Worm (Caenorhabditis elegans) whole organism, L3 larva: ENCODE measurements around the gene str-231.

Experiments used
- R02D3.7 ChIP-seq: fragments of 150-350 bp; optimal IDR thresholded peaks from 2 replicates; lab custom pipeline; 2014; ENCODE audit warnings: missing biosample characterization, missing genetic modification characterization
- aly-2 ChIP-seq: fragments of 150-350 bp; optimal IDR thresholded peaks from 2 replicates; lab custom pipeline; 2014; ENCODE audit warnings: missing biosample characterization, missing genetic modification characterization
- ceh-16 ChIP-seq: sonication (generic microtip); optimal IDR thresholded peaks from 2 replicates; lab custom pipeline; 2017; ENCODE audit warnings: missing biosample characterization, missing genetic modification characterization
- ceh-28 ChIP-seq: fragments of 150-350 bp; optimal IDR thresholded peaks from 2 replicates; lab custom pipeline; 2014; ENCODE audit warnings: missing biosample characterization, missing genetic modification reagents, missing genetic modification characterization
- ceh-82 ChIP-seq: fragments of 150-350 bp; optimal IDR thresholded peaks from 2 replicates; lab custom pipeline; 2014; ENCODE audit warnings: missing biosample characterization, missing genetic modification characterization
- ceh-9 ChIP-seq: sonication (generic microtip); optimal IDR thresholded peaks from 2 replicates; lab custom pipeline; 2018; ENCODE audit warnings: missing biosample characterization, missing genetic modification characterization
- daf-12 ChIP-seq: fragments of 150-350 bp; optimal IDR thresholded peaks from 2 replicates; lab custom pipeline; 2014; ENCODE audit warnings: missing biosample characterization, missing genetic modification reagents, missing genetic modification characterization
- egl-27 ChIP-seq: sonication (generic microtip); optimal IDR thresholded peaks from 4 replicates; lab custom pipeline; 2017; ENCODE audit warnings: missing biosample characterization, missing genetic modification reagents, missing genetic modification characterization
- egl-5 ChIP-seq: fragments of 150-350 bp; optimal IDR thresholded peaks from 2 replicates; lab custom pipeline; 2017; ENCODE audit warnings: missing biosample characterization, missing genetic modification reagents, missing genetic modification characterization, inconsistent platforms
- elt-1 ChIP-seq: fragments of 150-350 bp; optimal IDR thresholded peaks from 2 replicates; lab custom pipeline; 2014; ENCODE audit warnings: missing biosample characterization, missing genetic modification characterization
- elt-2 ChIP-seq: sonication (generic microtip); optimal IDR thresholded peaks from 2 replicates; lab custom pipeline; 2016; ENCODE audit warnings: missing genetic modification reagents, mild to moderate bottlenecking, missing genetic modification characterization, missing compliant biosample characterization
- elt-3 ChIP-seq, 3 experiments: fragments of 150-350 bp in 1 of 3; sonication (generic microtip) in 2 of 3; optimal IDR thresholded peaks; 2 replicates in 2 of 3; 4 replicates in 1 of 3; lab custom pipeline; 2014 to 2017; ENCODE audit warnings: missing biosample characterization in 3 of 3, missing genetic modification characterization in 3 of 3
- fkh-10 ChIP-seq: sonication (generic microtip); optimal IDR thresholded peaks from 2 replicates; lab custom pipeline; 2017; ENCODE audit warnings: missing biosample characterization, missing genetic modification reagents, missing genetic modification characterization
- fkh-2 ChIP-seq: fragments of 150-350 bp; optimal IDR thresholded peaks from 2 replicates; lab custom pipeline; 2014; ENCODE audit warnings: missing biosample characterization, missing genetic modification reagents, missing genetic modification characterization
- hmg-11 ChIP-seq: sonication (generic microtip); optimal IDR thresholded peaks from 2 replicates; lab custom pipeline; 2016; ENCODE audit warnings: missing genetic modification characterization, missing compliant biosample characterization
- jun-1 ChIP-seq: fragments of 150-350 bp; optimal IDR thresholded peaks from 2 replicates; lab custom pipeline; 2014; ENCODE audit warnings: missing biosample characterization, missing genetic modification reagents, missing genetic modification characterization
- lin-15B ChIP-seq: fragments of 150-350 bp; optimal IDR thresholded peaks from 2 replicates; lab custom pipeline; 2014; ENCODE audit warnings: missing biosample characterization, missing genetic modification characterization
- lin-39 ChIP-seq: fragments of 150-350 bp; optimal IDR thresholded peaks from 2 replicates; lab custom pipeline; 2018; ENCODE audit warnings: missing biosample characterization, missing genetic modification reagents, missing genetic modification characterization
- lsy-12 ChIP-seq: sonication (generic microtip); optimal IDR thresholded peaks from 2 replicates; lab custom pipeline; 2016; ENCODE audit warnings: mild to moderate bottlenecking, missing genetic modification characterization, missing compliant biosample characterization
- mdl-1 ChIP-seq: fragments of 150-350 bp; optimal IDR thresholded peaks from 2 replicates; lab custom pipeline; 2014; ENCODE audit warnings: missing biosample characterization, missing genetic modification characterization
- nfya-1 ChIP-seq: sonication (generic microtip); optimal IDR thresholded peaks from 2 replicates; lab custom pipeline; 2017; ENCODE audit warnings: missing genetic modification characterization, mild to moderate bottlenecking, missing compliant biosample characterization, antibody characterized with exemption, moderate library complexity; ENCODE audit not compliant: insufficient read depth
- nhr-12 ChIP-seq: fragments of 150-350 bp; optimal IDR thresholded peaks from 2 replicates; lab custom pipeline; 2014; ENCODE audit warnings: missing biosample characterization, missing genetic modification characterization
- nhr-23 ChIP-seq: fragments of 150-350 bp; optimal IDR thresholded peaks from 2 replicates; lab custom pipeline; 2014; ENCODE audit warnings: missing biosample characterization, missing genetic modification reagents, missing genetic modification characterization
- nhr-25 ChIP-seq: sonication (generic microtip); optimal IDR thresholded peaks from 2 replicates; lab custom pipeline; 2017; ENCODE audit warnings: missing biosample characterization, missing genetic modification characterization
- nhr-28 ChIP-seq: fragments of 150-350 bp; optimal IDR thresholded peaks from 2 replicates; lab custom pipeline; 2014; ENCODE audit warnings: missing biosample characterization, missing genetic modification characterization
- nhr-67 ChIP-seq: fragments of 150-350 bp; optimal IDR thresholded peaks from 2 replicates; lab custom pipeline; 2014; ENCODE audit warnings: missing biosample characterization, missing genetic modification characterization
- nhr-76 ChIP-seq: fragments of 150-350 bp; sonication (generic microtip); optimal IDR thresholded peaks from 5 replicates; lab custom pipeline; 2014; ENCODE audit warnings: missing biosample characterization, missing genetic modification characterization
- nhr-77 ChIP-seq: fragments of 150-350 bp; optimal IDR thresholded peaks from 2 replicates; lab custom pipeline; 2014; ENCODE audit warnings: missing biosample characterization, missing genetic modification characterization
- pha-4 ChIP-seq: fragments of 150-350 bp; optimal IDR thresholded peaks from 2 replicates; lab custom pipeline; 2014; ENCODE audit warnings: missing biosample characterization, missing genetic modification reagents, missing genetic modification characterization
- pqm-1 ChIP-seq: fragments of 150-350 bp; optimal IDR thresholded peaks from 2 replicates; lab custom pipeline; 2017; ENCODE audit warnings: missing biosample characterization, missing genetic modification characterization, inconsistent platforms
- sea-2 ChIP-seq: fragments of 150-350 bp; sonication (generic microtip); optimal IDR thresholded peaks from 4 replicates; lab custom pipeline; 2014; ENCODE audit warnings: missing biosample characterization, missing genetic modification reagents, missing genetic modification characterization
- skn-1 ChIP-seq: fragments of 150-350 bp; optimal IDR thresholded peaks from 2 replicates; lab custom pipeline; 2014; ENCODE audit warnings: missing biosample characterization, missing genetic modification characterization
- snpc-4 ChIP-seq: fragments of 150-350 bp; optimal IDR thresholded peaks from 2 replicates; lab custom pipeline; 2014; ENCODE audit warnings: missing biosample characterization, missing genetic modification characterization
- unc-39 ChIP-seq: sonication (generic microtip); optimal IDR thresholded peaks from 4 replicates; lab custom pipeline; 2017; ENCODE audit warnings: missing biosample characterization, missing genetic modification characterization
- unc-62 ChIP-seq: fragments of 150-350 bp; sonication (generic microtip); optimal IDR thresholded peaks from 4 replicates; lab custom pipeline; 2014; ENCODE audit warnings: missing biosample characterization, missing genetic modification reagents, missing genetic modification characterization
- zag-1 ChIP-seq: fragments of 150-350 bp; optimal IDR thresholded peaks from 2 replicates; lab custom pipeline; 2014; ENCODE audit warnings: missing biosample characterization, missing genetic modification characterization
- ztf-4 ChIP-seq: fragments of 150-350 bp; optimal IDR thresholded peaks from 2 replicates; lab custom pipeline; 2014; ENCODE audit warnings: missing biosample characterization, missing genetic modification characterization

The str-231 gene

ce11 chrV:16032761-16033160, 25.4 kb upstream of the str-231 start, which contains the start of gene T10C6.16:
T10C6.16 (minus strand) TSS chrV:16033005.
- TF ChIP-seq egl-27 (tag; lab: Kevin White, UChicago) (no peak), jun-1 (tag; lab: Kevin White, UChicago) (no peak), ztf-4 (tag; lab: Kevin White, UChicago) (no peak), sea-2 (GFP tag; lab: Kevin White, UChicago) (no peak), ceh-28 (tag; lab: Kevin White, UChicago) (no peak), ceh-82 (no peak), aly-2 (tag; lab: Kevin White, UChicago) (no peak), unc-39 (tag; lab: Kevin White, UChicago) (no peak), elt-3 (tag; optimal IDR thresholded peaks at IDR 0.05; lab: Kevin White, UChicago) (no peak), fkh-10 (GFP tag; lab: Kevin White, UChicago) (no peak), nhr-77 (tag; lab: Kevin White, UChicago) (no peak), R02D3.7 (tag; lab: Kevin White, UChicago) (no peak)

DNA sequence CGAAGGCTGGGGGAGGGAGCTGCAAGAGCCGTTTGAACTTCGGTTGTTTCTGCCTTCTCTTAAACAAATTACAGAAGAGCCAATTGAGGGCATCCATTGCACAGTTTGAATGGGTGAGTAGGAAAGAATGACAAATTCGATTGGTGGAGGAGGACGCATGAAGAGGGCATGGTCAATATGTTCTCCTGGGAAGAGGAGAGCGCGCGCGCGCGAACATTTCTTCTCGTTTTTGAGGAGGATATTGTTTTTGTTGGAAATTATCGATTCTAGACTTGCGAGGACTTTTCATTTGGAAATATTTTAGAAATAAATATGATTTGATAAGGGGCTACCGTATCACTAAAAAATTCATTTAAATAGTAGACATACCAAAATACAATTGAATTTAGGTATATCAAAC, 24.2 kb upstream of the str-231 start, which contains the start of gene T10C6.7:
Gene T10C6.7, minus strand, starts transcription at position 143 of the 400 bp plus-strand sequence.
- TF ChIP-seq elt-1 (tag; lab: Kevin White, UChicago), result no peak
- TF ChIP-seq fkh-2 (tag; lab: Kevin White, UChicago), result no peak
- TF ChIP-seq lin-15B, result no peak

DNA sequence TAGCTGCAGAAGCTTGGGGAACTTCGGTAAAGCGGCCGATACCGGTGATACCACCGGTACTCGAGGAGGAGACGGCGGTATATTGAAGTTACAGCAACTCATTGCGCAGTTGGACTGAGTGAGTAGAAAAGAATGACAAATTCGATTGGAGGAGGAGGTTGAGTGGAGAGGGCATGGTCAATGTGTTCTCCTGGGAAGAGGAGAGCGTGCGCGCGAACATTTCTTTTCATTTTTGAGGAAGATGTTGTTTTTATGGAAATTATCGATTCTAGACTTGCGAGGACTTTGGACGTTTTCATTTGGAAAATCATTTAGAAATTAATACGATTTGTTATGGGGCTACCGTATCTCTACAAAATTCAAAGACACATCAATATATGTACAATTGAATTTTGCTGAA, 21.8 kb upstream of the str-231 start:
- TF ChIP-seq hmg-11 (tag; lab: Kevin White, UChicago) (no peak), fkh-2 (tag; lab: Kevin White, UChicago) (no peak), skn-1 (no peak), nhr-76 (no peak), nhr-77 (tag; lab: Kevin White, UChicago) (no peak), elt-3 (tag; optimal IDR thresholded peaks at IDR 0.05; lab: Kevin White, UChicago) (no peak), snpc-4 (tag; lab: Kevin White, UChicago) (no peak), aly-2 (tag; lab: Kevin White, UChicago) (no peak), pha-4 (tag; lab: Kevin White, UChicago) (no peak)

DNA sequence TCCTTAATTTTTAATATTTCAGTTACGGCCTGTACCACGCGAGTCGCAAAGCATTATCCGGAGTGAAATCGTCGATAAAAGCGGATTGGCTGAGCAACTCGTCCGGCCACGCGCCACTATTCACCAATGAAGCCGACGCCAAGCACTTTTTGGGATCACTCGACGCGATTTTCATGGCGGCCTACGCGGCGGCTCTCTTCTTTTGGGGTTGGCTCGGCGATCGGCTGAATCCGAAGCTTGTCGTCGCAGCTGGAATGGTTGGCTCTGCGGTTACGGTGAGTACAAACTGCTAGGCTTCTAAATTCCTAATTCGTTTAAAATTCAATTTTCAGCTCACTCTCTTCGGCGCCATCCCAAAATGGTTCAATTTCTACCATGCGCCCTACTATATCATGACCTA, 17.5 kb upstream of the str-231 start:
- TF ChIP-seq mdl-1 (no peak), nhr-23 (tag; lab: Kevin White, UChicago) (no peak), lin-15B (no peak), zag-1 (tag; lab: Kevin White, UChicago) (no peak), unc-62 (no peak), nhr-12 (tag; lab: Kevin White, UChicago) (no peak), nhr-25 (no peak), ceh-82 (no peak), pqm-1 (tag; lab: Kevin White, UChicago) (no peak), lin-39 (tag; lab: Kevin White, UChicago) (no peak), ceh-9 (tag; lab: Kevin White, UChicago) (no peak), nhr-67 (no peak), daf-12 (no peak), unc-39 (tag; lab: Kevin White, UChicago) (no peak), egl-5 (no peak), nfya-1 (tag; lab: Kevin White, UChicago) (no peak), skn-1 (no peak)

DNA sequence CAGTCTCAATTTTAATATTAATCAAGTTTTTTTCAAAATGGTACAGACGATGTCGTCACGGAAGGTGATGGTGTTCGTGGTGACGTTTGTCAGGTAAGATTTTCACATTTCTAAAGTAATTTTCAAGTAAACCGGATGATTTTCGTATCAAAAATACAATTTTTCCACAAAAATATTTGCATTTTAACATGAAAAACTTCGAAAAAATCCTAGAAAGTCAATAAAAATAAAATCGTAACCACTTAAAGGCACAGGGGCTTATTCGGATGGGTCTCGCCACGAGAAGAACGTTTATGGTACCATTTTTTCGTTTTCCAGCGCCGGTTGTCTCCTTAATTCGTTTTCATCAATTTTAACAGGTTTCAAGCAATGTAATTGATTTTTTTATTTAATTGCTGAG, 16.9 kb upstream of the str-231 start, which contains the start of gene T10C6.6:
Gene T10C6.6, plus strand, starts transcription at position 27 of the 400 bp plus-strand sequence.
- TF ChIP-seq nhr-77 (tag; lab: Kevin White, UChicago), result no peak
- no peak for TF ChIP-seq nhr-28 (tag; lab: Kevin White, UChicago)
- TF ChIP-seq snpc-4 (tag; lab: Kevin White, UChicago), result no peak
- TF ChIP-seq ceh-16, result no peak
- no peak for TF ChIP-seq lin-15B
- no peak for TF ChIP-seq egl-27 (tag; lab: Kevin White, UChicago)
- no peak for TF ChIP-seq elt-1 (tag; lab: Kevin White, UChicago)
- no peak for TF ChIP-seq elt-3 (tag; optimal IDR thresholded peaks at IDR 0.05; lab: Kevin White, UChicago)
- no peak for TF ChIP-seq lsy-12 (tag; lab: Kevin White, UChicago)
- TF ChIP-seq elt-2, result no peak
- no peak for TF ChIP-seq R02D3.7 (tag; lab: Kevin White, UChicago)
- no peak for TF ChIP-seq fkh-10 (GFP tag; lab: Kevin White, UChicago)
- no peak for TF ChIP-seq unc-39 (tag; lab: Kevin White, UChicago)
